Worm (Caenorhabditis elegans): ENCODE results near the gene ist-1.

Gene ist-1

DNA sequence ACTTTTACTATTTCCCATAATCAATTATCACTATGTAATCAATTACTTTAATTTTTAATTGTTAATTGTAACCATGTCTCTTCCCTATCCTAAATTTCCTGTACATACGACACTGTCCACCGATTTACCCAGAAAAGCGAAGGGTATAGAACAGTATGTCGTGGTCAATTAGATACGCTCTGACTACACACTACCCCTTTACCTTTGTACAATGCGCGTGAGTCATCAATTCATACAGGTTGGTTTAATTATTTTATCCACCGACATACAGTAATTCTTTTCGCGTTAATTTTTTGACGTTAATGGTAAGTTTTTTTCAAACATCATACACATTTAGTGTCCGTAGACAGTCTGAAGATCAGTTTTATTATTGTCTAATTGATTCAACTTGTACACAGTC is 55.2 kb downstream of the ist-1 start (continued):
- peak; percentile 55 for TF ChIP-seq B0261.1 (tag; optimal IDR thresholded peaks at IDR 0.05)
- no peak for TF ChIP-seq nhr-120 (GFP tag; IDR thresholded peaks at IDR 0.05)
- TF ChIP-seq madf-6 (GFP tag; IDR thresholded peaks at IDR 0.05), result no peak
- TF ChIP-seq nhr-90 (tag; optimal IDR thresholded peaks at IDR 0.05), result no peak
- no peak for TF ChIP-seq sdz-38 (tag; optimal IDR thresholded peaks at IDR 0.05)
- TF ChIP-seq nfya-1 (tag; optimal IDR thresholded peaks at IDR 0.05; ENCODE audit: borderline replicate concordance, insufficient read depth), result no peak
- no peak for TF ChIP-seq bed-1 (GFP tag; IDR thresholded peaks at IDR 0.05)
- peak; percentile 27 for TF ChIP-seq nhr-27 (tag; optimal IDR thresholded peaks at IDR 0.05)
- no peak for TF ChIP-seq snpc-1.1 (tag; optimal IDR thresholded peaks at IDR 0.05; ENCODE audit: insufficient read depth)
- no peak for TF ChIP-seq tbp1 (GFP tag; optimal IDR thresholded peaks at IDR 0.05)
- no peak for TF ChIP-seq nfyb-1 (GFP tag; IDR thresholded peaks at IDR 0.05)
- peak; percentile 65; the same call in 1 of the 2 replicates for TF ChIP-seq lin-26 (GFP tag; IDR thresholded peaks at IDR 0.05)
- TF ChIP-seq F10E7.11 (tag; optimal IDR thresholded peaks at IDR 0.05), result no peak
- no peak for TF ChIP-seq F57C9.4 (tag; optimal IDR thresholded peaks at IDR 0.05)
- no peak for TF ChIP-seq hsf-1 (GFP tag; IDR thresholded peaks at IDR 0.05)
- TF ChIP-seq F33H1.4 (GFP tag; IDR thresholded peaks at IDR 0.05), result no peak
- TF ChIP-seq somi-1 (GFP tag; optimal IDR thresholded peaks at IDR 0.05), result peak; percentile 88
- TF ChIP-seq ztf-28 (GFP tag; IDR thresholded peaks at IDR 0.05), result no peak
- peak; percentile 69; the same call in 1 of the 2 replicates for TF ChIP-seq C17E4.6 (GFP tag; IDR thresholded peaks at IDR 0.05)
- no peak for TF ChIP-seq xnd-1 (tag; optimal IDR thresholded peaks at IDR 0.05)
- peak; percentile 92 for TF ChIP-seq ceh-27 (GFP tag; optimal IDR thresholded peaks at IDR 0.05)
- no peak for TF ChIP-seq hrde-1 (tag; optimal IDR thresholded peaks at IDR 0.05; ENCODE audit: borderline replicate concordance)
- TF ChIP-seq Y67H2A.10 (GFP tag; conservative IDR thresholded peaks at IDR 0.05), result no peak
- TF ChIP-seq F23B12.7 (tag; optimal IDR thresholded peaks at IDR 0.05; ENCODE audit: insufficient read depth), result peak; percentile 92
- TF ChIP-seq D2030.7 (GFP tag; IDR thresholded peaks at IDR 0.05), result no peak
- TF ChIP-seq fkh-3 (tag; optimal IDR thresholded peaks at IDR 0.05), result no peak
- peak; percentile 85 for TF ChIP-seq C06A6.2 (GFP tag; conservative IDR thresholded peaks at IDR 0.05)
- TF ChIP-seq ztf-18 (tag; optimal IDR thresholded peaks at IDR 0.05), result no peak
- peak; percentile 98 for TF ChIP-seq ztf-26 (tag; optimal IDR thresholded peaks at IDR 0.05)
- TF ChIP-seq efl-1 (GFP tag; optimal IDR thresholded peaks at IDR 0.05), result no peak
- peak; percentile 97 for TF ChIP-seq repo-1 (tag; optimal IDR thresholded peaks at IDR 0.05)
- TF ChIP-seq B0035.1 (tag; optimal IDR thresholded peaks at IDR 0.05), result peak; percentile 84
- TF ChIP-seq F55B11.4 (tag; optimal IDR thresholded peaks at IDR 0.05; ENCODE audit: borderline replicate concordance, insufficient read depth), result no peak
- TF ChIP-seq cebp-1 (GFP tag; IDR thresholded peaks at IDR 0.05), result 0 out of 2 replicates have a peak, but pooled peaks have one; percentile 70
- no peak for TF ChIP-seq cebp-1 (tag; optimal IDR thresholded peaks at IDR 0.05)
- peak; percentile 57 for TF ChIP-seq pha-4 (tag; optimal IDR thresholded peaks at IDR 0.05)
- no peak for TF ChIP-seq egrh-3 (GFP tag; IDR thresholded peaks at IDR 0.05)
- peak; percentile 65 for TF ChIP-seq unc-62 (GFP tag; optimal IDR thresholded peaks at IDR 0.05)
- TF ChIP-seq egl-18 (GFP tag; IDR thresholded peaks at IDR 0.05), result 0 out of 2 replicates have a peak, but pooled peaks have one; percentile 54
- TF ChIP-seq ccch-3 (GFP tag; optimal IDR thresholded peaks at IDR 0.05), result no peak
- no peak for TF ChIP-seq chd-7 (tag; optimal IDR thresholded peaks at IDR 0.05)
- TF ChIP-seq lsy-27 (tag; optimal IDR thresholded peaks at IDR 0.05; ENCODE audit: borderline replicate concordance, insufficient read depth), result no peak
- TF ChIP-seq dox-1 (GFP tag; IDR thresholded peaks at IDR 0.05), result peak; percentile 97; the same call in 1 of the 2 replicates
- TF ChIP-seq B0336.3 (GFP tag; IDR thresholded peaks at IDR 0.05), result no peak
- TF ChIP-seq ceh-40 (GFP tag; IDR thresholded peaks at IDR 0.05), result 0 out of 2 replicates have a peak, but pooled peaks have one; percentile 31
- TF ChIP-seq pbrm-1 (GFP tag; IDR thresholded peaks at IDR 0.05), result peak; percentile 89
- no peak for TF ChIP-seq B0019.2 (GFP tag; conservative IDR thresholded peaks at IDR 0.05)
- no peak for TF ChIP-seq ceh-79 (tag; optimal IDR thresholded peaks at IDR 0.05)
- no peak for TF ChIP-seq Y95B8A.8 (GFP tag; IDR thresholded peaks at IDR 0.05)

Data from whole organism, young adult.